Worm (Caenorhabditis elegans) whole organism, early embryonic: ENCODE data around the gene E02H4.2.

Experiments
- ama-1 ChIP-seq: fragments of 150-350 bp; optimal IDR thresholded peaks from 2 replicates; lab custom pipeline; 2014
- flt-1 ChIP-seq: fragments of 200-800 bp; sonication (Bioruptor generic); IDR thresholded peaks from 2 replicates; pipeline ENCODE4 v1.3.6; 2022; ENCODE audit warnings: missing genetic modification characterization, missing compliant biosample characterization

- no peak for TF ChIP-seq flt-1 (GFP tag; lab: Robert Waterston, UW)
- no peak for TF ChIP-seq ama-1
These were observed 25.5 kb downstream of the E02H4.2 start, which contains the start of gene E02H4.7 for ce11 chrX:14255973-14256372.
